Fruit fly (Drosophila melanogaster) whole organism, embryonic: ENCODE measurements around the gene Arp10.
A peak's percentile ranks its signal among the peaks of the same experiment; 100 is the strongest.

Experiments
- B-H2 ChIP-seq: fragments of 200-800 bp; sonication (Bioruptor generic); optimal IDR thresholded peaks from 2 replicates; lab custom pipeline; 2018; ENCODE audit warnings: missing biosample characterization, mild to moderate bottlenecking, missing genetic modification characterization
- CG10147 ChIP-seq: fragments of 200-800 bp; sonication (Bioruptor generic); optimal IDR thresholded peaks from 2 replicates; lab custom pipeline; 2019; ENCODE audit warnings: missing biosample characterization, mild to moderate bottlenecking, missing genetic modification characterization, moderate library complexity
- CG11093 ChIP-seq: fragments of 200-800 bp; sonication (Bioruptor generic); IDR thresholded peaks from 3 replicates; pipeline ENCODE4 v1.3.6; 2022; ENCODE audit warnings: missing biosample characterization, missing genetic modification characterization
- CG12744 ChIP-seq: fragments of 200-800 bp; sonication (Bioruptor generic); optimal IDR thresholded peaks from 2 replicates; lab custom pipeline; 2016; ENCODE audit warnings: missing biosample characterization, missing genetic modification characterization
- CG12942 ChIP-seq: fragments of 200-800 bp; sonication (Bioruptor generic); optimal IDR thresholded peaks from 3 replicates; lab custom pipeline; 2016; ENCODE audit warnings: missing biosample characterization, missing genetic modification characterization
- CG13296 ChIP-seq: fragments of 200-800 bp; sonication (Bioruptor generic); optimal IDR thresholded peaks from 3 replicates; lab custom pipeline; 2018; ENCODE audit warnings: missing biosample characterization, mild to moderate bottlenecking, missing genetic modification characterization
- CG15011 ChIP-seq: fragments of 200-800 bp; sonication (Bioruptor generic); optimal IDR thresholded peaks from 3 replicates; lab custom pipeline; 2018; ENCODE audit warnings: missing biosample characterization, mild to moderate bottlenecking, missing genetic modification characterization
- CG1602 ChIP-seq: fragments of 200-800 bp; sonication (Bioruptor generic); optimal IDR thresholded peaks from 3 replicates; lab custom pipeline; 2016; ENCODE audit warnings: missing biosample characterization, missing genetic modification characterization
- CG16863 ChIP-seq: fragments of 200-800 bp; sonication (Bioruptor generic); optimal IDR thresholded peaks from 3 replicates; lab custom pipeline; 2016; ENCODE audit warnings: missing biosample characterization, missing genetic modification characterization
- CG18011 ChIP-seq: fragments of 200-800 bp; sonication (Bioruptor generic); optimal IDR thresholded peaks from 2 replicates; lab custom pipeline; 2017; ENCODE audit warnings: missing biosample characterization, missing genetic modification characterization, mild to moderate bottlenecking, moderate library complexity, missing genotype
- CG18619 ChIP-seq: fragments of 200-800 bp; sonication (Bioruptor generic); optimal IDR thresholded peaks from 3 replicates; lab custom pipeline; 2017; ENCODE audit warnings: missing biosample characterization, mild to moderate bottlenecking, missing genetic modification characterization
- CG2875 ChIP-seq: fragments of 200-800 bp; sonication (Bioruptor generic); optimal IDR thresholded peaks from 2 replicates; lab custom pipeline; 2017; ENCODE audit warnings: missing biosample characterization, mild to moderate bottlenecking, missing genetic modification characterization, missing genetic modification reagents
- CG2889 ChIP-seq: fragments of 200-800 bp; sonication (Bioruptor generic); IDR thresholded peaks from 3 replicates; pipeline ENCODE4 v1.3.6; 2022; ENCODE audit warnings: missing biosample characterization, missing genetic modification characterization
- CG33213 ChIP-seq: fragments of 200-800 bp; sonication (Bioruptor generic); optimal IDR thresholded peaks from 3 replicates; lab custom pipeline; 2016; ENCODE audit warnings: missing biosample characterization, missing genetic modification characterization
- CG3726 ChIP-seq: fragments of 200-800 bp; sonication (Bioruptor generic); IDR thresholded peaks from 3 replicates; pipeline ENCODE4, ENCODE4 v1.3.6; 2022; ENCODE audit warnings: missing biosample characterization, missing genetic modification characterization
- CG6813 ChIP-seq: fragments of 200-800 bp; sonication (Bioruptor generic); optimal IDR thresholded peaks from 2 replicates; lab custom pipeline; 2017; ENCODE audit warnings: missing biosample characterization, missing genetic modification characterization, mild to moderate bottlenecking, moderate library complexity, missing genetic modification reagents
- CG7271 ChIP-seq: fragments of 200-800 bp; sonication (Bioruptor generic); optimal IDR thresholded peaks from 2 replicates; lab custom pipeline; 2018; ENCODE audit warnings: missing biosample characterization, mild to moderate bottlenecking, missing genetic modification characterization, moderate library complexity
- Chrac-16 ChIP-seq: fragments of 200-800 bp; sonication (Bioruptor generic); optimal IDR thresholded peaks from 3 replicates; lab custom pipeline; 2016; ENCODE audit warnings: missing biosample characterization, missing genetic modification characterization
- CkIIα-i1 ChIP-seq: fragments of 200-800 bp; sonication (Bioruptor generic); IDR thresholded peaks from 2 replicates; pipeline ENCODE4 v1.3.6; 2022; ENCODE audit warnings: missing biosample characterization, missing genetic modification characterization
- D19B ChIP-seq: fragments of 200-800 bp; sonication (Bioruptor generic); optimal IDR thresholded peaks from 2 replicates; lab custom pipeline; 2017; ENCODE audit warnings: missing biosample characterization, mild to moderate bottlenecking, missing genetic modification characterization
- Dfd ChIP-seq, 2 experiments: fragments of >200 bp; optimal IDR thresholded peaks; 2 replicates each; lab custom pipeline; 2017; ENCODE audit warnings: missing biosample characterization in 2 of 2, missing genetic modification characterization in 2 of 2
- E2f2 ChIP-seq: fragments of 200-800 bp; sonication (Bioruptor generic); IDR thresholded peaks from 2 replicates; pipeline ENCODE4 v1.3.6; 2022; ENCODE audit warnings: missing biosample characterization, missing genetic modification characterization
- Gsc ChIP-seq: fragments of 200-800 bp; sonication (Bioruptor generic); IDR thresholded peaks from 2 replicates; pipeline ENCODE4 v1.3.6; 2022; ENCODE audit warnings: missing biosample characterization, missing genetic modification characterization
- Gug ChIP-seq: fragments of 200-800 bp; sonication (Bioruptor generic); IDR thresholded peaks from 4 replicates; pipeline ENCODE4 v1.3.6; 2022; ENCODE audit warnings: missing biosample characterization, missing genetic modification characterization
- HLH4C ChIP-seq: fragments of 200-800 bp; sonication (Bioruptor generic); IDR thresholded peaks from 3 replicates; pipeline ENCODE4 v1.3.6; 2022; ENCODE audit warnings: missing biosample characterization, missing genetic modification characterization; ENCODE audit not compliant: partially characterized antibody
- Hr3 ChIP-seq: fragments of 200-800 bp; sonication (Bioruptor generic); optimal IDR thresholded peaks from 3 replicates; lab custom pipeline; 2016; ENCODE audit warnings: missing biosample characterization, missing genetic modification characterization
- Hr78 ChIP-seq, 2 experiments: fragments of 200-800 bp in 1 of 2; fragments of >200 bp in 1 of 2; sonication (Bioruptor generic) in 1 of 2; optimal IDR thresholded peaks; 2 replicates each; lab custom pipeline; 2017 to 2019; ENCODE audit warnings: missing biosample characterization in 2 of 2, missing genetic modification characterization in 2 of 2, mild to moderate bottlenecking in 1 of 2, moderate library complexity in 1 of 2
- Nf-YB ChIP-seq: fragments of 200-800 bp; sonication (Bioruptor generic); optimal IDR thresholded peaks from 3 replicates; lab custom pipeline; 2019; ENCODE audit warnings: missing biosample characterization, mild to moderate bottlenecking, missing genetic modification characterization, moderate library complexity
- NfI ChIP-seq: fragments of 200-800 bp; sonication (Bioruptor generic); optimal IDR thresholded peaks from 3 replicates; lab custom pipeline; 2018; ENCODE audit warnings: missing biosample characterization, mild to moderate bottlenecking, missing genetic modification characterization, moderate library complexity
- PHDP ChIP-seq: fragments of 200-800 bp; sonication (Bioruptor generic); optimal IDR thresholded peaks from 3 replicates; lab custom pipeline; 2018; ENCODE audit warnings: missing biosample characterization, mild to moderate bottlenecking, missing genetic modification characterization, moderate library complexity
- Scr ChIP-seq: fragments of 200-800 bp; sonication (Bioruptor generic); IDR thresholded peaks from 2 replicates; pipeline ENCODE4 v1.3.6; 2022; ENCODE audit warnings: missing biosample characterization, missing genetic modification characterization; ENCODE audit not compliant: partially characterized antibody
- Sox102F ChIP-seq: fragments of 200-800 bp; sonication (Bioruptor generic); optimal IDR thresholded peaks from 2 replicates; lab custom pipeline; 2018; ENCODE audit warnings: missing biosample characterization, mild to moderate bottlenecking, missing genetic modification characterization, moderate library complexity
- Stat92E ChIP-seq, 3 experiments: fragments of >200 bp in 2 of 3; fragments of 200-800 bp in 1 of 3; sonication (Bioruptor generic) in 1 of 3; optimal IDR thresholded peaks; 2 replicates each; lab custom pipeline; 2017 to 2019; ENCODE audit warnings: missing biosample characterization in 3 of 3, missing genetic modification characterization in 3 of 3, mild to moderate bottlenecking in 1 of 3, moderate library complexity in 1 of 3
- Trl ChIP-seq, 3 experiments: fragments of >200 bp in 2 of 3; fragments of 200-800 bp in 1 of 3; sonication (Bioruptor generic) in 1 of 3; optimal IDR thresholded peaks; 2 replicates in 1 of 3; 3 replicates in 2 of 3; lab custom pipeline; 2016 to 2017; ENCODE audit warnings: missing biosample characterization in 1 of 3, missing genetic modification characterization in 1 of 3
- ara ChIP-seq: fragments of 200-800 bp; sonication (Bioruptor generic); IDR thresholded peaks from 2 replicates; pipeline ENCODE4 v1.3.6; 2022; ENCODE audit warnings: missing biosample characterization, missing genetic modification characterization
- en ChIP-seq: fragments of 200-800 bp; sonication (Bioruptor generic); optimal IDR thresholded peaks from 2 replicates; lab custom pipeline; 2016; ENCODE audit warnings: missing biosample characterization, missing genetic modification characterization
- kay ChIP-seq: fragments of 200-800 bp; sonication (Bioruptor generic); optimal IDR thresholded peaks from 2 replicates; lab custom pipeline; 2016; ENCODE audit warnings: missing biosample characterization, missing genetic modification characterization
- knrl ChIP-seq: fragments of 200-800 bp; sonication (Bioruptor generic); IDR thresholded peaks from 3 replicates; pipeline ENCODE4 v1.3.6; 2022; ENCODE audit warnings: missing biosample characterization, missing genetic modification characterization; ENCODE audit not compliant: partially characterized antibody
- nau ChIP-seq: fragments of 200-800 bp; sonication (Bioruptor generic); optimal IDR thresholded peaks from 3 replicates; lab custom pipeline; 2017; ENCODE audit warnings: missing biosample characterization, mild to moderate bottlenecking, missing genetic modification characterization, missing genetic modification reagents
- nmo ChIP-seq: fragments of 200-800 bp; sonication (Bioruptor generic); optimal IDR thresholded peaks from 2 replicates; lab custom pipeline; 2018; ENCODE audit warnings: missing biosample characterization, mild to moderate bottlenecking, missing genetic modification characterization, moderate library complexity
- ranshi ChIP-seq: fragments of 200-800 bp; sonication (Bioruptor generic); IDR thresholded peaks from 2 replicates; pipeline ENCODE4 v1.3.6; 2022; ENCODE audit warnings: missing biosample characterization, missing genetic modification characterization
- sc ChIP-seq, 3 experiments: fragments of >200 bp in 2 of 3; fragments of 200-800 bp in 1 of 3; sonication (Bioruptor generic) in 1 of 3; optimal IDR thresholded peaks; 2 replicates in 2 of 3; 3 replicates in 1 of 3; lab custom pipeline; 2017; ENCODE audit warnings: mild to moderate bottlenecking in 1 of 3, missing biosample characterization in 1 of 3, missing genetic modification characterization in 1 of 3, missing genetic modification reagents in 1 of 3
- sqz ChIP-seq: fragments of 200-800 bp; sonication (Bioruptor generic); optimal IDR thresholded peaks from 3 replicates; lab custom pipeline; 2018; ENCODE audit warnings: missing biosample characterization, mild to moderate bottlenecking, missing genetic modification characterization
- tap ChIP-seq: fragments of 200-800 bp; optimal IDR thresholded peaks from 3 replicates; lab custom pipeline; 2019; ENCODE audit warnings: missing biosample characterization, mild to moderate bottlenecking, missing genetic modification characterization, moderate library complexity
- twi ChIP-seq: fragments of 200-800 bp; optimal IDR thresholded peaks from 2 replicates; lab custom pipeline; 2019; ENCODE audit warnings: missing biosample characterization, mild to moderate bottlenecking, missing genetic modification characterization, moderate library complexity

Arp10 gene

dm6 chrX:19603953-19604352, 42.0 kb downstream of the Arp10 start (continued):
- TF ChIP-seq tap (tag; lab: Kevin White, UChicago) (peak; percentile 72), CG12942 (GFP tag; lab: Kevin White, UChicago) (peak; percentile 48), CG3726 (GFP tag; lab: Robert Waterston, UW) (0 out of 3 replicates have a peak, but pooled peaks have one; percentile 38), Stat92E (GFP tag; optimal IDR thresholded peaks at IDR 0.05; lab: Kevin White, UChicago) (no peak), HLH4C (GFP tag; lab: Robert Waterston, UW) (0 out of 3 replicates have a peak, but pooled peaks have one; percentile 20), Chrac-16 (GFP tag; lab: Kevin White, UChicago) (peak; percentile 63), CG10147 (peak; percentile 60), CG16863 (GFP tag; lab: Kevin White, UChicago) (peak; percentile 39), CG11093 (GFP tag; lab: Robert Waterston, UW) (0 out of 3 replicates have a peak, but pooled peaks have one; percentile 43), Dfd (GFP tag; optimal IDR thresholded peaks at IDR 0.05; lab: Kevin White, UChicago) (no peak), nmo (GFP tag; lab: Kevin White, UChicago) (peak; percentile 79), en (GFP tag; lab: Kevin White, UChicago) (peak; percentile 23), CG33213 (GFP tag; lab: Kevin White, UChicago) (no peak), knrl (GFP tag; lab: Robert Waterston, UW) (no peak), twi (tag; lab: Kevin White, UChicago) (no peak), CkIIα-i1 (GFP tag; lab: Robert Waterston, UW) (0 out of 2 replicates have a peak, but pooled peaks have one; percentile 16), kay (GFP tag; lab: Kevin White, UChicago) (peak; percentile 68), CG15011 (GFP tag; lab: Kevin White, UChicago) (peak; percentile 55), CG7271 (tag; lab: Kevin White, UChicago) (peak; percentile 7), CG18011 (GFP tag; lab: Kevin White, UChicago) (peak; percentile 26), Hr78 (GFP tag; optimal IDR thresholded peaks at IDR 0.05; lab: Kevin White, UChicago) (no peak), Nf-YB (peak; percentile 36), CG2889 (GFP tag; lab: Robert Waterston, UW) (peak; percentile 73), E2f2 (GFP tag; lab: Robert Waterston, UW) (peak; percentile 63), NfI (GFP tag; lab: Kevin White, UChicago) (peak; percentile 80), B-H2 (GFP tag; lab: Kevin White, UChicago) (peak; percentile 46), Sox102F (GFP tag; lab: Kevin White, UChicago) (peak; percentile 78), CG2875 (GFP tag; lab: Kevin White, UChicago) (peak; percentile 13), CG12744 (peak; percentile 42), PHDP (tag; lab: Kevin White, UChicago) (peak; percentile 71), Gug (GFP tag; lab: Robert Waterston, UW) (peak; percentile 70; the same call in 3 of the 4 replicates), sqz (GFP tag; lab: Kevin White, UChicago) (peak; percentile 5), sc (optimal IDR thresholded peaks at IDR 0.05; lab: Kevin White, UChicago) (no peak), sc (GFP tag; optimal IDR thresholded peaks at IDR 0.05; lab: Kevin White, UChicago) (peak; percentile 27), ara (peak; percentile 20; the same call in 1 of the 2 replicates), ranshi (GFP tag; lab: Robert Waterston, UW) (peak; percentile 80; the same call in 1 of the 2 replicates), D19B (GFP tag; lab: Kevin White, UChicago) (peak; percentile 43), Gsc (GFP tag; lab: Robert Waterston, UW) (no peak), CG1602 (GFP tag; lab: Kevin White, UChicago) (peak; percentile 39), Trl (optimal IDR thresholded peaks at IDR 0.05; lab: Kevin White, UChicago) (no peak), Trl (GFP tag; optimal IDR thresholded peaks at IDR 0.05; lab: Kevin White, UChicago) (peak; percentile 54), CG18619 (peak; percentile 50), Hr3 (peak; percentile 64), CG13296 (GFP tag; lab: Kevin White, UChicago) (peak; percentile 64), CG6813 (GFP tag; lab: Kevin White, UChicago) (peak; percentile 74), nau (GFP tag; lab: Kevin White, UChicago) (peak; percentile 59), Scr (no peak)
